Worm (Caenorhabditis elegans) whole organism, L1 larva: ENCODE results near the gene slc-36.2.

Experiments
- elt-3 ChIP-seq, 6 experiments: fragments of 150-350 bp in 1 of 6; sonication (generic microtip); optimal IDR thresholded peaks; 2 replicates each; lab custom pipeline; 2017 to 2018; ENCODE audit warnings: missing biosample characterization in 6 of 6, missing genetic modification characterization in 6 of 6, inconsistent platforms in 1 of 6
- lin-15B ChIP-seq: fragments of 150-350 bp; sonication (generic microtip); optimal IDR thresholded peaks from 3 replicates; lab custom pipeline; 2014; ENCODE audit warnings: missing biosample characterization, missing genetic modification characterization
- lin-39 ChIP-seq: fragments of 150-350 bp; optimal IDR thresholded peaks from 2 replicates; lab custom pipeline; 2014; ENCODE audit warnings: missing biosample characterization, missing genetic modification reagents, missing genetic modification characterization
- mdl-1 ChIP-seq, 2 experiments: fragments of 150-350 bp; optimal IDR thresholded peaks; 2 replicates each; lab custom pipeline; 2014 to 2017; ENCODE audit warnings: missing biosample characterization in 2 of 2, missing genetic modification characterization in 2 of 2, inconsistent platforms in 1 of 2
- pqm-1 ChIP-seq: sonication (generic microtip); optimal IDR thresholded peaks from 3 replicates; lab custom pipeline; 2017; ENCODE audit warnings: missing biosample characterization, missing genetic modification characterization

ce11 chrII:508603-509002, 13.8 kb upstream of the slc-36.2 start:
- TF ChIP-seq lin-39 (no peak), pqm-1 (tag; lab: Kevin White, UChicago) (no peak), elt-3 (tag; optimal IDR thresholded peaks at IDR 0.05; lab: Kevin White, UChicago) (no peak), lin-15B (tag; lab: Kevin White, UChicago) (no peak), mdl-1 (tag; optimal IDR thresholded peaks at IDR 0.05; lab: Kevin White, UChicago) (no peak)
